Worm (Caenorhabditis elegans): ENCODE measurements around the gene csp-2.
"Not testable (repeated sequence)": the region's sequence is repeated elsewhere in the genome, so short reads cannot be mapped to it uniquely, and the experiment has no call there.

Gene csp-2

DNA sequence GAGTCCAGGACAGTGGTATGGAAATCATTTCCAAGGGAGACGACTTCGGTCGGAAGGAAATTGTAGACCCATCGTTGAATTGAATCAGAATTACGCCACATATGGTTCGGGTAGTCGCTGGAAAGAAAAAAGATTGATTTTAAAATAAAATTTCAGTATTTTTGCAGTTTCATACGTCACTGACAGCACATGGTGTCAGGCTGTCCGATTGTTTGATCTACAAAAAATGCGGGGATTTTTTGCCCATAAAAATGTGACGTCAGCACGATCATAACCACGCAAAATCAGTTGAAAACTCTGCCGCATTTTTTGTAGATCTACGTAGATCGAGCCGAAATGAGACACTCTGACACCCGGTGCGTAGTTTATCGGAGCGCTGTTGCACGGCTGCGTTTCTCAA, 9.8 kb downstream of the csp-2 start, which contains the start of gene Y73B6BL.12:
Gene Y73B6BL.12 (minus strand): TSS at position 101 of the 400 bp plus-strand sequence.
- TF ChIP-seq ceh-28 (tag; optimal IDR thresholded peaks at IDR 0.05); nfya-1 (tag; optimal IDR thresholded peaks at IDR 0.05; ENCODE audit: insufficient read depth); mdl-1 (tag; optimal IDR thresholded peaks at IDR 0.05): not testable (repeated sequence)

DNA sequence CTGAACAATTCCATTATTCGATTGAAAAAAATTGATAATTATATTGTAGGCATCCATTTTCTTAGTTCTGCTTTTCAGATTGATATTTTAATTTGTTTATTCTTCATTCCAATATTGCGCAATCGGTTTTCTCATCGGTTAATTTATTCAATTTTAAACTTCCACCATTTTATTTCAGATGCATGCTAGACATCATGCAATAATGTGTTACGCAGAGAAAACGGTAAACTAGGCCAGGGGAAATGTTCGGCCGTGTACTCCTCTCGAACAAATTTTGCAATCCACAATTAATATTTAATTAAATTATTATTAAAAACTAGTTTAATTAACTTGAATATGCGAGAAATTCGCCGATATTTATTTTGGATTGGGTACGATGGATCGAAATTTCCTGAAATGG, 14.1 kb downstream of the csp-2 start, which contains the start of gene Y73B6BL.29:
Gene Y73B6BL.29 (plus strand): TSS at position 263 of the 400 bp plus-strand sequence.
- no peak for TF ChIP-seq nhr-77 (tag; optimal IDR thresholded peaks at IDR 0.05)
- peak; percentile 89 for TF ChIP-seq nfya-1 (tag; optimal IDR thresholded peaks at IDR 0.05; ENCODE audit: insufficient read depth)
- TF ChIP-seq sea-2 (GFP tag; optimal IDR thresholded peaks at IDR 0.05), result no peak
- TF ChIP-seq unc-39 (tag; optimal IDR thresholded peaks at IDR 0.05), result no peak
- TF ChIP-seq nhr-23 (tag; optimal IDR thresholded peaks at IDR 0.05), result peak; percentile 95
- TF ChIP-seq jun-1 (tag; optimal IDR thresholded peaks at IDR 0.05), result peak; percentile 66
- TF ChIP-seq aly-2 (tag; optimal IDR thresholded peaks at IDR 0.05), result no peak
- peak; percentile 93 for TF ChIP-seq pha-4 (tag; optimal IDR thresholded peaks at IDR 0.05)
- TF ChIP-seq lsy-12 (tag; optimal IDR thresholded peaks at IDR 0.05), result peak; percentile 84
- TF ChIP-seq pqm-1 (tag; optimal IDR thresholded peaks at IDR 0.05), result peak; percentile 15
- no peak for TF ChIP-seq ceh-9 (tag; optimal IDR thresholded peaks at IDR 0.05)
- no peak for TF ChIP-seq nhr-76 (tag; optimal IDR thresholded peaks at IDR 0.05)
- TF ChIP-seq daf-12 (tag; optimal IDR thresholded peaks at IDR 0.05), result no peak
- TF ChIP-seq egl-5 (tag; optimal IDR thresholded peaks at IDR 0.05), result peak; percentile 21
- no peak for TF ChIP-seq ama-1 (optimal IDR thresholded peaks at IDR 0.05)
- peak; percentile 81 for TF ChIP-seq tbx-2 (tag; optimal IDR thresholded peaks at IDR 0.05)
- no peak for TF ChIP-seq elt-3 (tag; optimal IDR thresholded peaks at IDR 0.05)
- TF ChIP-seq hmg-11 (tag; optimal IDR thresholded peaks at IDR 0.05), result peak; percentile 51
- no peak for TF ChIP-seq lin-39 (tag; optimal IDR thresholded peaks at IDR 0.05)
- peak; percentile 12 for TF ChIP-seq mdl-1 (tag; optimal IDR thresholded peaks at IDR 0.05)
- TF ChIP-seq elt-1 (tag; optimal IDR thresholded peaks at IDR 0.05), result no peak
- no peak for TF ChIP-seq nhr-11 (tag; optimal IDR thresholded peaks at IDR 0.05)
- peak in 1 of 2 experiments; percentile 55 for TF ChIP-seq eor-1 (tag; optimal IDR thresholded peaks at IDR 0.05)
- peak; percentile 63 for TF ChIP-seq ZK546.5 (tag; optimal IDR thresholded peaks at IDR 0.05)
- no peak for TF ChIP-seq fos-1 (tag; optimal IDR thresholded peaks at IDR 0.05)
- no peak for TF ChIP-seq ceh-16 (tag; optimal IDR thresholded peaks at IDR 0.05)
- peak; percentile 87 for TF ChIP-seq lin-15B (tag; optimal IDR thresholded peaks at IDR 0.05)
- no peak for TF ChIP-seq ztf-4 (tag; optimal IDR thresholded peaks at IDR 0.05)
- no peak for TF ChIP-seq nhr-237 (tag; optimal IDR thresholded peaks at IDR 0.05)
- TF ChIP-seq unc-62 (GFP tag; optimal IDR thresholded peaks at IDR 0.05), result no peak
- no peak for TF ChIP-seq mml-1 (tag; optimal IDR thresholded peaks at IDR 0.05)
- no peak for TF ChIP-seq zag-1 (tag; optimal IDR thresholded peaks at IDR 0.05)
- peak; percentile 32 for TF ChIP-seq ceh-82 (tag; optimal IDR thresholded peaks at IDR 0.05)
- TF ChIP-seq fkh-10 (GFP tag; optimal IDR thresholded peaks at IDR 0.05), result peak; percentile 87
- TF ChIP-seq nhr-25 (tag; optimal IDR thresholded peaks at IDR 0.05), result peak; percentile 72
- TF ChIP-seq nhr-67 (tag; optimal IDR thresholded peaks at IDR 0.05), result no peak
- peak; percentile 56 for TF ChIP-seq elt-2 (tag; optimal IDR thresholded peaks at IDR 0.05)
- TF ChIP-seq nhr-43 (tag; optimal IDR thresholded peaks at IDR 0.05; ENCODE audit: poor library complexity, severe bottlenecking), result peak; percentile 95
- TF ChIP-seq skn-1 (tag; optimal IDR thresholded peaks at IDR 0.05), result peak; percentile 85
- no peak for TF ChIP-seq egl-27 (tag; optimal IDR thresholded peaks at IDR 0.05)
- peak; percentile 67 for TF ChIP-seq ceh-28 (tag; optimal IDR thresholded peaks at IDR 0.05)
- no peak for TF ChIP-seq nhr-28 (tag; optimal IDR thresholded peaks at IDR 0.05)
- TF ChIP-seq snpc-4 (tag; optimal IDR thresholded peaks at IDR 0.05), result peak; percentile 90
- TF ChIP-seq fkh-2 (tag; optimal IDR thresholded peaks at IDR 0.05), result no peak
- TF ChIP-seq nhr-12 (tag; optimal IDR thresholded peaks at IDR 0.05), result no peak
- TF ChIP-seq ztf-11 (tag; optimal IDR thresholded peaks at IDR 0.05), result no peak
- TF ChIP-seq R02D3.7 (tag; optimal IDR thresholded peaks at IDR 0.05), result peak; percentile 88

Data from whole organism, L3 larva.